Fruit fly (Drosophila melanogaster): ENCODE data around the gene x16.

Gene x16

dm6 chr2L:6922091-6922753, 2.2 kb upstream of the x16 start (continued):
- TF ChIP-seq CG15601 (tag; optimal IDR thresholded peaks at IDR 0.05) = peak; percentile 59
- TF ChIP-seq NC2α (GFP tag; optimal IDR thresholded peaks at IDR 0.05) = peak; percentile 7
- peak; percentile 30 for TF ChIP-seq CG6654 (GFP tag; optimal IDR thresholded peaks at IDR 0.05)
- TF ChIP-seq Sin3A (optimal IDR thresholded peaks at IDR 0.05) = no peak
- TF ChIP-seq CG10565 (GFP tag; optimal IDR thresholded peaks at IDR 0.05) = no peak
- TF ChIP-seq CG1603 (tag; optimal IDR thresholded peaks at IDR 0.05) = peak; percentile 81
- peak; percentile 52 for TF ChIP-seq emc (GFP tag; optimal IDR thresholded peaks at IDR 0.05)
- no peak for TF ChIP-seq Hmx (GFP tag; optimal IDR thresholded peaks at IDR 0.05)
- no peak for TF ChIP-seq sd (tag; optimal IDR thresholded peaks at IDR 0.05)
- TF ChIP-seq so (GFP tag; IDR thresholded peaks at IDR 0.05) = no peak
- TF ChIP-seq CG17829 (tag; optimal IDR thresholded peaks at IDR 0.05) = peak; percentile 74
- no peak for TF ChIP-seq grn (GFP tag; optimal IDR thresholded peaks at IDR 0.05)
- TF ChIP-seq odd (GFP tag; optimal IDR thresholded peaks at IDR 0.05) = peak; percentile 13
- no peak for TF ChIP-seq CG6813 (GFP tag; optimal IDR thresholded peaks at IDR 0.05)
- TF ChIP-seq CkIIα-i1 (GFP tag; IDR thresholded peaks at IDR 0.05) = no peak
- TF ChIP-seq pho (GFP tag; optimal IDR thresholded peaks at IDR 0.05) = peak; percentile 50
- peak; percentile 52 for TF ChIP-seq CG12236 (GFP tag; optimal IDR thresholded peaks at IDR 0.05)
- no peak; the same call in 2 of the 3 replicates for TF ChIP-seq otp (GFP tag; IDR thresholded peaks at IDR 0.05)
- TF ChIP-seq wek (GFP tag; optimal IDR thresholded peaks at IDR 0.05) = peak; percentile 9
- no peak for TF ChIP-seq esg (GFP tag; conservative IDR thresholded peaks at IDR 0.05)
- TF ChIP-seq CG8290 (GFP tag; optimal IDR thresholded peaks at IDR 0.05) = peak; percentile 58
- no peak for TF ChIP-seq CG8290 (tag; optimal IDR thresholded peaks at IDR 0.05)
- no peak for TF ChIP-seq klu (GFP tag; IDR thresholded peaks at IDR 0.05)
- TF ChIP-seq Hr51 (GFP tag; optimal IDR thresholded peaks at IDR 0.05) = peak in 1 of 2 experiments; percentile 3
- no peak for TF ChIP-seq Hmr (GFP tag; optimal IDR thresholded peaks at IDR 0.05)
- TF ChIP-seq CG17385 (GFP tag; optimal IDR thresholded peaks at IDR 0.05) = peak; percentile 68
- peak; percentile 1 for TF ChIP-seq kah (GFP tag; optimal IDR thresholded peaks at IDR 0.05)
- no peak for TF ChIP-seq run (tag; optimal IDR thresholded peaks at IDR 0.05)
- no peak for TF ChIP-seq CG42726 (GFP tag; IDR thresholded peaks at IDR 0.05; ENCODE audit: partially characterized antibody)
- no peak for TF ChIP-seq CG10209 (GFP tag; optimal IDR thresholded peaks at IDR 0.05)
- peak; percentile 59 to 75 for TF ChIP-seq dpn (GFP tag; optimal IDR thresholded peaks at IDR 0.05)
- peak; percentile 73 for TF ChIP-seq Side (GFP tag; optimal IDR thresholded peaks at IDR 0.05)
- peak; percentile 73 for TF ChIP-seq Hsf (GFP tag; optimal IDR thresholded peaks at IDR 0.05)
- peak; percentile 52 for TF ChIP-seq CG12155 (GFP tag; optimal IDR thresholded peaks at IDR 0.05)
- no peak for TF ChIP-seq crp (GFP tag; optimal IDR thresholded peaks at IDR 0.05)
- TF ChIP-seq ab (GFP tag; optimal IDR thresholded peaks at IDR 0.05) = no peak
- TF ChIP-seq YL-1 (GFP tag; optimal IDR thresholded peaks at IDR 0.05) = no peak
- TF ChIP-seq pb (GFP tag; optimal IDR thresholded peaks at IDR 0.05) = no peak
- no peak for TF ChIP-seq CG18599 (GFP tag; optimal IDR thresholded peaks at IDR 0.05)
- TF ChIP-seq hb (GFP tag; IDR thresholded peaks at IDR 0.05; ENCODE audit: partially characterized antibody) = no peak
- peak; percentile 90 for TF ChIP-seq Xrp1 (GFP tag; IDR thresholded peaks at IDR 0.05)
- peak; percentile 35 for TF ChIP-seq CG9876 (GFP tag; optimal IDR thresholded peaks at IDR 0.05)
- peak; percentile 43 for TF ChIP-seq CG18011 (GFP tag; optimal IDR thresholded peaks at IDR 0.05)
- peak; percentile 83 for TF ChIP-seq CG17359 (tag; optimal IDR thresholded peaks at IDR 0.05)
- no peak for TF ChIP-seq prd (optimal IDR thresholded peaks at IDR 0.05)
- no peak; the same call in 1 of the 3 replicates for TF ChIP-seq prd (GFP tag; IDR thresholded peaks at IDR 0.05)
- TF ChIP-seq ci (GFP tag; IDR thresholded peaks at IDR 0.05) = no peak; the same call in 1 of the 3 replicates
- no peak; the same call in none of the 3 replicates for TF ChIP-seq ase (GFP tag; IDR thresholded peaks at IDR 0.05)
- peak; percentile 53 for TF ChIP-seq Six4 (GFP tag; optimal IDR thresholded peaks at IDR 0.05)
- TF ChIP-seq D19A (tag; optimal IDR thresholded peaks at IDR 0.05) = peak; percentile 66

All from whole organism, embryonic.